Worm (Caenorhabditis elegans) whole organism, midembryonic: ENCODE measurements around the gene T07H8.11.

Source experiments
- cog-1 ChIP-seq: sonication (generic microtip); optimal IDR thresholded peaks from 2 replicates; lab custom pipeline; 2016; ENCODE audit warnings: missing genetic modification characterization, missing compliant biosample characterization
- klf-2 ChIP-seq: fragments of 200-800 bp; sonication (Bioruptor generic); conservative IDR thresholded peaks from 2 replicates; pipeline ENCODE4 v1.3.6; 2022; ENCODE audit warnings: missing genetic modification reagents, missing genetic modification characterization, missing compliant biosample characterization
- ref-1 ChIP-seq: fragments of 200-800 bp; sonication (Bioruptor generic); conservative IDR thresholded peaks from 2 replicates; pipeline ENCODE4 v1.3.6; 2022; ENCODE audit warnings: missing genetic modification reagents, missing genetic modification characterization, missing compliant biosample characterization

ce11 chrV:6930284-6930683, 20.9 kb downstream of the T07H8.11 start:
- TF ChIP-seq klf-2 (GFP tag; lab: Robert Waterston, UW) (no peak), cog-1 (no peak), ref-1 (GFP tag; lab: Robert Waterston, UW) (no peak)
